Fruit fly (Drosophila melanogaster) whole organism, wandering third instar larva: ENCODE data around the gene Tdrd3.

Source experiments
- CG32264 ChIP-seq: fragments of 200-800 bp; sonication (Bioruptor generic); optimal IDR thresholded peaks from 2 replicates; lab custom pipeline; 2016; ENCODE audit warnings: missing biosample characterization, missing genetic modification characterization
- CG9705 ChIP-seq: fragments of 200-800 bp; sonication (Bioruptor generic); optimal IDR thresholded peaks from 2 replicates; lab custom pipeline; 2018; ENCODE audit warnings: missing biosample characterization, mild to moderate bottlenecking, missing genetic modification characterization
- CrebA ChIP-seq: fragments of 200-800 bp; sonication (Bioruptor generic); optimal IDR thresholded peaks from 2 replicates; lab custom pipeline; 2016; ENCODE audit warnings: missing biosample characterization, mild to moderate bottlenecking, missing genetic modification characterization, borderline replicate concordance
- Dfd ChIP-seq: fragments of >200 bp; optimal IDR thresholded peaks from 2 replicates; lab custom pipeline; 2017; ENCODE audit warnings: missing biosample characterization, missing genetic modification characterization
- Dif ChIP-seq: fragments of 200-275, 200-300 bp; sonication (Bioruptor generic); optimal IDR thresholded peaks from 2 replicates; lab custom pipeline; 2018; ENCODE audit warnings: missing biosample characterization, missing genetic modification characterization; ENCODE audit not compliant: partially characterized antibody
- HLH106 ChIP-seq: fragments of 200-800 bp; optimal IDR thresholded peaks from 3 replicates; lab custom pipeline; 2019; ENCODE audit warnings: missing biosample characterization, mild to moderate bottlenecking, missing genetic modification characterization, moderate library complexity
- Hr78 ChIP-seq: fragments of >200 bp; optimal IDR thresholded peaks from 2 replicates; lab custom pipeline; 2017; ENCODE audit warnings: missing biosample characterization, missing genetic modification characterization
- Hr83 ChIP-seq: fragments of 200-300 bp; sonication (Bioruptor generic); optimal IDR thresholded peaks from 2 replicates; lab custom pipeline; 2016; ENCODE audit warnings: missing biosample characterization, mild to moderate bottlenecking, missing genetic modification characterization, moderate library complexity; ENCODE audit not compliant: poor library complexity, severe bottlenecking
- Jra ChIP-seq: sonication (Bioruptor generic); optimal IDR thresholded peaks from 2 replicates; lab custom pipeline; 2016; ENCODE audit warnings: missing biosample characterization, missing genetic modification characterization
- Mio ChIP-seq: sonication (Bioruptor generic); optimal IDR thresholded peaks from 2 replicates; lab custom pipeline; 2016; ENCODE audit warnings: missing biosample characterization, missing genetic modification characterization
- Myc ChIP-seq: fragments of >200 bp; optimal IDR thresholded peaks from 2 replicates; lab custom pipeline; 2017
- OdsH ChIP-seq: fragments of 200-800 bp; sonication (Bioruptor generic); optimal IDR thresholded peaks from 2 replicates; lab custom pipeline; 2016; ENCODE audit warnings: missing biosample characterization, mild to moderate bottlenecking, missing genetic modification characterization
- Rel ChIP-seq, 2 experiments: fragments of 200-800 bp; sonication (Bioruptor generic) in 1 of 2; optimal IDR thresholded peaks; 2 replicates in 1 of 2; 3 replicates in 1 of 2; lab custom pipeline; 2016 to 2019; ENCODE audit warnings: mild to moderate bottlenecking in 2 of 2, missing biosample characterization in 2 of 2, missing genetic modification characterization in 2 of 2, moderate library complexity in 1 of 2
- Sp1 ChIP-seq: fragments of 200-800 bp; sonication (Bioruptor generic); optimal IDR thresholded peaks from 3 replicates; lab custom pipeline; 2019; ENCODE audit warnings: missing biosample characterization, mild to moderate bottlenecking, missing genetic modification characterization, moderate library complexity
- Vsx2 ChIP-seq: fragments of 200-300, 225-300 bp; sonication (Bioruptor generic); optimal IDR thresholded peaks from 2 replicates; lab custom pipeline; 2018; ENCODE audit warnings: missing biosample characterization, missing genetic modification characterization; ENCODE audit not compliant: partially characterized antibody
- br ChIP-seq: fragments of 200-800 bp; sonication (Bioruptor generic); optimal IDR thresholded peaks from 2 replicates; lab custom pipeline; 2016; ENCODE audit warnings: missing biosample characterization, missing genetic modification characterization
- brk ChIP-seq: fragments of 200-800 bp; sonication (Bioruptor generic); optimal IDR thresholded peaks from 2 replicates; lab custom pipeline; 2016; ENCODE audit warnings: missing biosample characterization, mild to moderate bottlenecking, missing genetic modification characterization
- dl ChIP-seq, 2 experiments: fragments of 175-275, 200-275 bp in 1 of 2; fragments of 200-275 bp in 1 of 2; sonication (Bioruptor generic); optimal IDR thresholded peaks; lab custom pipeline; 2018; ENCODE audit warnings: mild to moderate bottlenecking in 2 of 2, missing biosample characterization in 2 of 2, missing genetic modification characterization in 2 of 2, moderate library complexity in 2 of 2; ENCODE audit not compliant: partially characterized antibody in 2 of 2, insufficient read depth in 1 of 2
- dmrt93B ChIP-seq: fragments of 200-800 bp; sonication (Bioruptor generic); optimal IDR thresholded peaks from 2 replicates; lab custom pipeline; 2018; ENCODE audit warnings: missing biosample characterization, mild to moderate bottlenecking, missing genetic modification characterization
- dsf ChIP-seq: sonication (Bioruptor generic); optimal IDR thresholded peaks from 2 replicates; lab custom pipeline; 2016; ENCODE audit warnings: missing biosample characterization, missing genetic modification characterization, borderline replicate concordance
- foxo ChIP-seq, 2 experiments: fragments of 200-800 bp; sonication (Bioruptor generic); optimal IDR thresholded peaks; 2 replicates in 1 of 2; 3 replicates in 1 of 2; lab custom pipeline; 2016 to 2017; ENCODE audit warnings: missing biosample characterization in 2 of 2, missing genetic modification characterization in 2 of 2
- fru ChIP-seq: fragments of 200-800 bp; sonication (Bioruptor generic); optimal IDR thresholded peaks from 3 replicates; lab custom pipeline; 2016; ENCODE audit warnings: missing biosample characterization, mild to moderate bottlenecking, missing genetic modification characterization
- h ChIP-seq: fragments of 200-800 bp; sonication (Bioruptor generic); optimal IDR thresholded peaks from 3 replicates; lab custom pipeline; 2016; ENCODE audit warnings: missing biosample characterization, mild to moderate bottlenecking, missing genetic modification characterization
- jim ChIP-seq: fragments of 175-275, 200-325 bp; sonication (Bioruptor generic); optimal IDR thresholded peaks from 2 replicates; lab custom pipeline; 2016; ENCODE audit warnings: missing biosample characterization, mild to moderate bottlenecking, missing genetic modification characterization
- lola ChIP-seq: fragments of >200 bp; optimal IDR thresholded peaks from 2 replicates; lab custom pipeline; 2017; ENCODE audit warnings: missing biosample characterization, missing genetic modification characterization
- pan ChIP-seq: fragments of >200 bp; optimal IDR thresholded peaks from 2 replicates; lab custom pipeline; 2017
- psq ChIP-seq: fragments of 200-800 bp; sonication (Bioruptor generic); optimal IDR thresholded peaks from 3 replicates; lab custom pipeline; 2017; ENCODE audit warnings: missing biosample characterization, mild to moderate bottlenecking, missing genetic modification characterization, moderate library complexity
- sage ChIP-seq: fragments of 200-800 bp; sonication (Bioruptor generic); optimal IDR thresholded peaks from 2 replicates; lab custom pipeline; 2016; ENCODE audit warnings: missing biosample characterization, mild to moderate bottlenecking, missing genetic modification characterization
- usp ChIP-seq: fragments of >200 bp; optimal IDR thresholded peaks from 2 replicates; lab custom pipeline; 2017; ENCODE audit warnings: missing biosample characterization, missing genetic modification characterization
- woc ChIP-seq: sonication (Bioruptor generic); optimal IDR thresholded peaks from 2 replicates; lab custom pipeline; 2016; ENCODE audit warnings: missing biosample characterization, mild to moderate bottlenecking, missing genetic modification characterization

The Tdrd3 gene

DNA sequence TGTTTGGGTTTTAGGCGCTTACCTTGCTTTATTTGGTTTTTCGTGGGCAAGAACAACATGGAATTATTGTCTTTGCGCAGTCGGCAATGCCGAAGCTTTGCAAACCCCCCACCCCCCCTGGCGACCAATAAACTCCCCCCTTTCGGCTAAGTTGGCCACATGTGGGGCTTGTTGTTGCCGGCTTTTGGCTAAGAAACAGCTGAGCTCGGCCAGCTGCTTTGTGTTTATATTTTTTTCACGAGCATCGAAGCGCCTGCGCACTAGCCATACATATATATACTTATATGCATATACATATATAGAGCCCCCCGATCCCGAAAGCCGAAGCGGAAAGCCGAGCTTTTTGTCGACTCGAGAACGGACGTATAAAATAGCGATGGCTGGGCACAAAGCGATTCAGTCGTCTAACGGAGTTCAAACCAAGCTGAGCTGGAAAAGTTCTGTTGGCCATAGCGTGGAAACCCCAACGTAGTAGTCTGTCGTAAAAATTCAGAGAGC is 18.2 kb downstream of the Tdrd3 start, which contains the start of gene CG17839:
Gene CG17839, plus strand, starts transcription at position 413 of the 498 bp plus-strand sequence.
- TF ChIP-seq psq (GFP tag; lab: Kevin White, UChicago), result no peak
- no peak for TF ChIP-seq fru (GFP tag; lab: Kevin White, UChicago)
- TF ChIP-seq dl (GFP tag; optimal IDR thresholded peaks at IDR 0.05; lab: Kevin White, UChicago; ENCODE audit: insufficient read depth in 1 of 2, partially characterized antibody in 2 of 2), result no peak
- no peak for TF ChIP-seq Rel (GFP tag; optimal IDR thresholded peaks at IDR 0.05; lab: Kevin White, UChicago)
- TF ChIP-seq Rel (tag; optimal IDR thresholded peaks at IDR 0.05; lab: Kevin White, UChicago), result no peak
- no peak for TF ChIP-seq HLH106 (tag; lab: Kevin White, UChicago)
- no peak for TF ChIP-seq Dfd
- TF ChIP-seq usp (GFP tag; lab: Kevin White, UChicago), result no peak
- TF ChIP-seq dsf (GFP tag; lab: Kevin White, UChicago), result no peak
- TF ChIP-seq brk (GFP tag; lab: Kevin White, UChicago), result no peak
- TF ChIP-seq Sp1 (GFP tag; lab: Kevin White, UChicago), result no peak
- TF ChIP-seq, all 38 proteins: peak for 0

DNA sequence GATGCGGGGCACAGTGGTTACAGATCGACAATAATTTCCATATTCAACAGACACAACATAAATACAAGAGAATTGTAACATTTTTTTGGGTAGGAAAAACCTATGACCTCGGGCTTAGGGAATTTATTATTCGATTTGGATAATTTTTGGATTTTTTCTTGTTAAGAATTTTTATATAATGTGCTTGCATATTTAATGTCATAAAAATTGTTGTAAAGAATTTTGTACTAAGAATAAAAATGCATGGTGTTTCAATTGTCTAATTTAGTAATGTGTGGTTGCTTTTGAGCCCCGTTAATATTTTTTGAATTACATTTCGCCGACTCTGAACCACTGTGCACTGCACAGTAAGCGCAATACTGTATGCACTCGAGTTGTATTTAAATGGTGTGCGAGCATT is 30.1 kb downstream of the Tdrd3 start:
- TF ChIP-seq h (no peak), Jra (GFP tag; lab: Kevin White, UChicago) (no peak), br (GFP tag; lab: Kevin White, UChicago) (no peak), dsf (GFP tag; lab: Kevin White, UChicago) (no peak), CrebA (GFP tag; lab: Kevin White, UChicago) (no peak), jim (GFP tag; lab: Kevin White, UChicago) (no peak)

DNA sequence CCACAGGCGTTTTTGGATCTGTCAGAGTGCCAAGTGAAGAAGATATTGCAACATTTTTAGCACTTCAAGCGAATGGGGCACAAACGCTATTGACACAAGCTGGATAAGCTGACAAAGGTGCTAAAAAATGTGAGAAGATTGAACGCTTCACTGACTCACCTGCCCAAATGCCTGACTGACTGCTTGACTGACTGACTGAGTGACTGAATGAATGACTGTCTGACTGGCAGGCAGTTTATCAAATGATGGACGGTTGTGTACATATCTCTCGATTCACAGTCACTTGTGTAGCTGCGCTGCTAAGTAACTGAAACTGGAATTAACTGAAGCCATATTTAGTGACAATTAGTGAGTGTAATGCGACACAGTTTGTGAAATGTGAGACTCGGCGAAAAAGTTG is 34.5 kb downstream of the Tdrd3 start:
- TF ChIP-seq Vsx2 (GFP tag; lab: Kevin White, UChicago), result no peak
- no peak for TF ChIP-seq pan
- no peak for TF ChIP-seq lola (GFP tag; lab: Kevin White, UChicago)
- TF ChIP-seq Dif (GFP tag; lab: Kevin White, UChicago), result no peak
- no peak for TF ChIP-seq Hr78 (GFP tag; lab: Kevin White, UChicago)
- no peak for TF ChIP-seq fru (GFP tag; lab: Kevin White, UChicago)
- no peak for TF ChIP-seq woc (GFP tag; lab: Kevin White, UChicago)
- no peak for TF ChIP-seq sage (GFP tag; lab: Kevin White, UChicago)

DNA sequence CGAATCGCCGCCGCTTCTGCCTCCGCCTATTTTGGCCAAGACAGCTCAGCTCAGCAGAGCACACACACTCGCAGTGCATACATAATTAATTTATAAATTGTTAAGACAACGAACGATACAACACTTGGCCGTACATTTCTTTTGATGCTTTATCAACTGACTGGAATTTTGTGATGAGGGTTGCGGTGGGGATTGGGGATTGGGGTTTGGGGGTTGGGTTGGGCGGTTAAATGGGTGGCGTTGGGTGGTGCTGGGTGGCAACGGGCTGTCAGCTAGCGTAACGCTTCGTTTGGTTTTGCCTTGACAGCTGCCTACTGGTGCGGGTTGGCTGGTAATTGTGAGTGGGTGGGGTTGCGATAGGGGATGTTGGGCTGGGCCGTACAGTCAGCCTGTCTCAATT is 35.8 kb downstream of the Tdrd3 start:
- TF ChIP-seq CG9705 (GFP tag; lab: Kevin White, UChicago) (no peak), dl (GFP tag; optimal IDR thresholded peaks at IDR 0.05; lab: Kevin White, UChicago; ENCODE audit: insufficient read depth in 1 of 2, partially characterized antibody in 2 of 2) (no peak), Hr83 (no peak), OdsH (GFP tag; lab: Kevin White, UChicago) (no peak), h (no peak), foxo (GFP tag; optimal IDR thresholded peaks at IDR 0.05; lab: Kevin White, UChicago) (no peak), br (GFP tag; lab: Kevin White, UChicago) (no peak), Myc (lab: Kevin White, UChicago) (no peak), dmrt93B (GFP tag; lab: Kevin White, UChicago) (no peak), CG32264 (no peak), Sp1 (GFP tag; lab: Kevin White, UChicago) (no peak), lola (GFP tag; lab: Kevin White, UChicago) (no peak), usp (GFP tag; lab: Kevin White, UChicago) (no peak), Dif (GFP tag; lab: Kevin White, UChicago) (no peak), Mio (GFP tag; lab: Kevin White, UChicago) (no peak)
